Fruit fly (Drosophila melanogaster): ENCODE measurements around the gene Tom40.

Gene Tom40

dm6 chrX:7706398-7707349 lies 30.0 kb upstream of the Tom40 start (continued):
- TF ChIP-seq esn (GFP tag; optimal IDR thresholded peaks at IDR 0.05) (peak; percentile 98), Eip93F (GFP tag; optimal IDR thresholded peaks at IDR 0.05) (peak; percentile 95), vri (GFP tag; optimal IDR thresholded peaks at IDR 0.05) (peak; percentile 89), cyc (GFP tag; optimal IDR thresholded peaks at IDR 0.05) (peak; percentile 94), spab (GFP tag; optimal IDR thresholded peaks at IDR 0.05) (peak; percentile 97), svp (GFP tag) (peak; percentile 98), CG10631 (GFP tag; optimal IDR thresholded peaks at IDR 0.05) (peak; percentile 99), CG16779 (tag; optimal IDR thresholded peaks at IDR 0.05) (peak; percentile 96), CG6808 (GFP tag; optimal IDR thresholded peaks at IDR 0.05) (peak; percentile 98), lz (GFP tag; optimal IDR thresholded peaks at IDR 0.05) (peak; percentile 97), eg (GFP tag; IDR thresholded peaks at IDR 0.05) (peak; percentile 99), CG1621 (tag; optimal IDR thresholded peaks at IDR 0.05) (peak; percentile 96), CG10669 (GFP tag; optimal IDR thresholded peaks at IDR 0.05) (peak; percentile 98), CG11902 (GFP tag; optimal IDR thresholded peaks at IDR 0.05) (peak; percentile 95), CG4318 (GFP tag; optimal IDR thresholded peaks at IDR 0.05) (peak; percentile 94), CG3032 (tag; optimal IDR thresholded peaks at IDR 0.05) (peak; percentile 99), fd85E (GFP tag; optimal IDR thresholded peaks at IDR 0.05) (peak; percentile 91), Hr4 (GFP tag; optimal IDR thresholded peaks at IDR 0.05) (peak; percentile 96), Smox (GFP tag; optimal IDR thresholded peaks at IDR 0.05) (peak; percentile 94), CG8319 (GFP tag; optimal IDR thresholded peaks at IDR 0.05) (peak; percentile 93), achi (GFP tag; optimal IDR thresholded peaks at IDR 0.05) (peak; percentile 98), Lpt (GFP tag; optimal IDR thresholded peaks at IDR 0.05) (peak; percentile 94), Ets21C (GFP tag; optimal IDR thresholded peaks at IDR 0.05) (peak; percentile 80), Met (GFP tag; optimal IDR thresholded peaks at IDR 0.05) (peak; percentile 97), salr (GFP tag; optimal IDR thresholded peaks at IDR 0.05) (peak; percentile 93), CG8119 (GFP tag; IDR thresholded peaks at IDR 0.05) (peak; percentile 99), CG7368 (GFP tag; optimal IDR thresholded peaks at IDR 0.05) (peak; percentile 97), fd59A (GFP tag; optimal IDR thresholded peaks at IDR 0.05) (peak; percentile 98), pdm3 (GFP tag; optimal IDR thresholded peaks at IDR 0.05) (peak; percentile 96), ss (GFP tag; optimal IDR thresholded peaks at IDR 0.05) (peak; percentile 98 to 99), Sox15 (GFP tag; optimal IDR thresholded peaks at IDR 0.05) (peak; percentile 93), Eip75B (GFP tag; optimal IDR thresholded peaks at IDR 0.05) (peak; percentile 96)

dm6 chrX:7707350-7708241 lies 29.1 kb upstream of the Tom40 start:
- no peak for TF ChIP-seq Hr39 (GFP tag; optimal IDR thresholded peaks at IDR 0.05)
- TF ChIP-seq fkh (GFP tag; optimal IDR thresholded peaks at IDR 0.05) = peak; percentile 58
